Worm (Caenorhabditis elegans): ENCODE measurements around the gene C06A6.2.

DNA sequence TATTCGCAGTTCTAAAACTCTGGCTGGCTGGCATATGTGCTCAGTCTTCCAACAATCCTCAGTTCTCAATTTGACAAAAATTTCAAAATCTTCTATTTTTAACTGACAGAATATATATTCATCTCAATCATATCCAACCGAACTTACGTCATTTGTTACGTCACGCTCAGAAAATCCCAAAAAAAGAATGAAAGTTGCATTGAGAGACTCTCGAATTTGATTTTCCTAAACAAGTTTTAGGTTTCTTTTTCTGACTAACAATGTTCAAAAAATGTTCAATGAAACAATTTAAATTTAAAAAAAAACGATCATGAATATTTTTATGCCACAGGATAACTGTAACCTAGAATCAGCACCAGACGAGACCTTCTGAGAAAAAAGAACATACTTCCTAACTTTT, 51.5 kb downstream of the C06A6.2 start:
- TF ChIP-seq ceh-45 (GFP tag; IDR thresholded peaks at IDR 0.05) (no peak), mec-3 (tag; optimal IDR thresholded peaks at IDR 0.05; ENCODE audit: borderline replicate concordance) (no peak), ceh-24 (tag; optimal IDR thresholded peaks at IDR 0.05) (no peak), hlh-15 (tag; optimal IDR thresholded peaks at IDR 0.05) (no peak), ceh-14 (tag; optimal IDR thresholded peaks at IDR 0.05) (no peak), ceh-9 (tag; optimal IDR thresholded peaks at IDR 0.05) (no peak), rnt-1 (tag; optimal IDR thresholded peaks at IDR 0.05) (no peak), hlh-6 (tag; optimal IDR thresholded peaks at IDR 0.05) (no peak), tbx-2 (tag; optimal IDR thresholded peaks at IDR 0.05) (no peak)

All from whole organism, late embryonic.